Fruit fly (Drosophila melanogaster) whole organism, embryonic: ENCODE measurements around the gene CG34265.

ENCODE experiments used
- B-H2 ChIP-seq: fragments of 200-800 bp; sonication (Bioruptor generic); optimal IDR thresholded peaks from 2 replicates; lab custom pipeline; 2018; ENCODE audit warnings: missing biosample characterization, mild to moderate bottlenecking, missing genetic modification characterization
- CG10274 ChIP-seq: fragments of 200-800 bp; sonication (Bioruptor generic); optimal IDR thresholded peaks from 3 replicates; lab custom pipeline; 2017; ENCODE audit warnings: missing biosample characterization, mild to moderate bottlenecking, missing genetic modification characterization
- CG12769 ChIP-seq: fragments of 200-800 bp; sonication (Bioruptor generic); optimal IDR thresholded peaks from 2 replicates; lab custom pipeline; 2019; ENCODE audit warnings: missing biosample characterization, mild to moderate bottlenecking, missing genetic modification characterization, moderate library complexity
- CG14667 ChIP-seq: fragments of 200-800 bp; sonication (Bioruptor generic); IDR thresholded peaks from 2 replicates; pipeline ENCODE4 v1.3.6; 2022; ENCODE audit warnings: missing biosample characterization, missing genetic modification characterization
- CG15479 ChIP-seq: fragments of 200-800 bp; sonication (Bioruptor generic); optimal IDR thresholded peaks from 3 replicates; lab custom pipeline; 2019; ENCODE audit warnings: missing biosample characterization, mild to moderate bottlenecking, missing genetic modification characterization, moderate library complexity
- CG16779 ChIP-seq: fragments of 200-800 bp; sonication (Bioruptor generic); IDR thresholded peaks from 2 replicates; pipeline ENCODE4 v1.3.6; 2022; ENCODE audit warnings: missing biosample characterization, missing genetic modification characterization
- CG16863 ChIP-seq: fragments of 200-800 bp; sonication (Bioruptor generic); optimal IDR thresholded peaks from 3 replicates; lab custom pipeline; 2016; ENCODE audit warnings: missing biosample characterization, missing genetic modification characterization
- CG17328 ChIP-seq: fragments of 200-800 bp; sonication (Bioruptor generic); IDR thresholded peaks from 2 replicates; pipeline ENCODE4 v1.3.6; 2022; ENCODE audit warnings: missing biosample characterization, missing genetic modification characterization
- CG17568 ChIP-seq: fragments of 200-800 bp; sonication (Bioruptor generic); optimal IDR thresholded peaks from 2 replicates; lab custom pipeline; 2018; ENCODE audit warnings: missing biosample characterization, mild to moderate bottlenecking, missing genetic modification characterization, moderate library complexity
- CG2875 ChIP-seq: fragments of 200-800 bp; sonication (Bioruptor generic); optimal IDR thresholded peaks from 2 replicates; lab custom pipeline; 2017; ENCODE audit warnings: missing biosample characterization, mild to moderate bottlenecking, missing genetic modification characterization, missing genetic modification reagents
- CG33213 ChIP-seq: fragments of 200-800 bp; sonication (Bioruptor generic); optimal IDR thresholded peaks from 3 replicates; lab custom pipeline; 2016; ENCODE audit warnings: missing biosample characterization, missing genetic modification characterization
- CG4404 ChIP-seq: fragments of 200-800 bp; sonication (Bioruptor generic); IDR thresholded peaks from 2 replicates; pipeline ENCODE4 v1.3.6; 2022; ENCODE audit warnings: missing biosample characterization, missing genetic modification characterization
- CG5245 ChIP-seq: fragments of 200-800 bp; sonication (Bioruptor generic); optimal IDR thresholded peaks from 3 replicates; lab custom pipeline; 2016; ENCODE audit warnings: missing biosample characterization, missing genetic modification characterization
- CG6813 ChIP-seq: fragments of 200-800 bp; sonication (Bioruptor generic); optimal IDR thresholded peaks from 2 replicates; lab custom pipeline; 2017; ENCODE audit warnings: missing biosample characterization, missing genetic modification characterization, mild to moderate bottlenecking, moderate library complexity, missing genetic modification reagents
- CG8924 ChIP-seq: fragments of 200-800 bp; optimal IDR thresholded peaks from 3 replicates; lab custom pipeline; 2019; ENCODE audit warnings: missing biosample characterization, mild to moderate bottlenecking, missing genetic modification characterization, moderate library complexity
- Camta ChIP-seq: fragments of 200-800 bp; sonication (Bioruptor generic); optimal IDR thresholded peaks from 2 replicates; lab custom pipeline; 2016; ENCODE audit warnings: missing biosample characterization, missing genetic modification characterization
- Dbx ChIP-seq: fragments of 200-800 bp; sonication (Bioruptor generic); IDR thresholded peaks from 3 replicates; pipeline ENCODE4 v1.3.6; 2022; ENCODE audit warnings: missing biosample characterization, missing genetic modification characterization
- Dfd ChIP-seq, 2 experiments: fragments of >200 bp; optimal IDR thresholded peaks; 2 replicates each; lab custom pipeline; 2017; ENCODE audit warnings: missing biosample characterization in 2 of 2, missing genetic modification characterization in 2 of 2
- Dp ChIP-seq: fragments of 200-800 bp; sonication (Bioruptor generic); optimal IDR thresholded peaks from 2 replicates; lab custom pipeline; 2018; ENCODE audit warnings: missing biosample characterization, mild to moderate bottlenecking, missing genetic modification characterization, moderate library complexity
- Eip74EF ChIP-seq, 2 experiments: fragments of 200-800 bp in 1 of 2; fragments of >200 bp in 1 of 2; sonication (Bioruptor generic) in 1 of 2; optimal IDR thresholded peaks; 2 replicates each; lab custom pipeline; 2017 to 2019; ENCODE audit warnings: missing biosample characterization in 2 of 2, missing genetic modification characterization in 2 of 2, mild to moderate bottlenecking in 1 of 2, moderate library complexity in 1 of 2
- Hand ChIP-seq: fragments of 200-800 bp; sonication (Bioruptor generic); optimal IDR thresholded peaks from 2 replicates; lab custom pipeline; 2017; ENCODE audit warnings: mild to moderate bottlenecking, missing biosample characterization, missing genetic modification reagents, missing genetic modification characterization
- NC2α ChIP-seq: fragments of 200-800 bp; sonication (Bioruptor generic); optimal IDR thresholded peaks from 2 replicates; lab custom pipeline; 2016; ENCODE audit warnings: missing biosample characterization, missing genetic modification characterization
- Nf-YC ChIP-seq: fragments of 200-800 bp; optimal IDR thresholded peaks from 3 replicates; lab custom pipeline; 2019; ENCODE audit warnings: missing biosample characterization, mild to moderate bottlenecking, missing genetic modification characterization, moderate library complexity
- Pdp1 ChIP-seq, 2 experiments: fragments of 200-800 bp; sonication (Bioruptor generic); optimal IDR thresholded peaks; 3 replicates each; lab custom pipeline; 2016; ENCODE audit warnings: missing biosample characterization in 2 of 2, missing genetic modification characterization in 2 of 2, mild to moderate bottlenecking in 1 of 2, moderate library complexity in 1 of 2
- Rx ChIP-seq: fragments of 200-800 bp; sonication (Bioruptor generic); IDR thresholded peaks from 2 replicates; pipeline ENCODE4 v1.3.6; 2022; ENCODE audit warnings: missing biosample characterization, missing genetic modification characterization
- YL-1 ChIP-seq: fragments of 200-800 bp; sonication (Bioruptor generic); optimal IDR thresholded peaks from 3 replicates; lab custom pipeline; 2017; ENCODE audit warnings: missing biosample characterization, mild to moderate bottlenecking, missing genetic modification characterization
- bbx ChIP-seq: fragments of 200-800 bp; sonication (Bioruptor generic); IDR thresholded peaks from 2 replicates; pipeline ENCODE4 v1.3.6; 2022; ENCODE audit warnings: missing biosample characterization, missing genetic modification characterization; ENCODE audit not compliant: partially characterized antibody
- dm ChIP-seq: fragments of 200-800 bp; sonication (Bioruptor generic); optimal IDR thresholded peaks from 3 replicates; lab custom pipeline; 2016; ENCODE audit warnings: missing biosample characterization, missing genetic modification characterization
- fu2 ChIP-seq: fragments of 200-800 bp; sonication (Bioruptor generic); optimal IDR thresholded peaks from 2 replicates; lab custom pipeline; 2016; ENCODE audit warnings: missing biosample characterization, missing genetic modification characterization
- gfzf ChIP-seq: fragments of 200-800 bp; sonication (Bioruptor generic); optimal IDR thresholded peaks from 2 replicates; lab custom pipeline; 2016; ENCODE audit warnings: missing biosample characterization, mild to moderate bottlenecking, missing genetic modification characterization, moderate library complexity
- hkb ChIP-seq, 2 experiments: fragments of 200-800 bp in 1 of 2; fragments of >200 bp in 1 of 2; sonication (Bioruptor generic) in 1 of 2; IDR thresholded peaks in 1 of 2; optimal IDR thresholded peaks in 1 of 2; 2 replicates each; pipeline versions ENCODE4 v1.3.6 to Lab custom; 2017 to 2022; ENCODE audit warnings: missing biosample characterization in 1 of 2, missing genetic modification characterization in 1 of 2
- jumu ChIP-seq: fragments of 200-800 bp; sonication (Bioruptor generic); optimal IDR thresholded peaks from 3 replicates; lab custom pipeline; 2016; ENCODE audit warnings: missing biosample characterization, missing genetic modification characterization
- kay ChIP-seq: fragments of 200-800 bp; sonication (Bioruptor generic); optimal IDR thresholded peaks from 2 replicates; lab custom pipeline; 2016; ENCODE audit warnings: missing biosample characterization, missing genetic modification characterization
- luna ChIP-seq: fragments of 200-800 bp; sonication (Bioruptor generic); optimal IDR thresholded peaks from 2 replicates; lab custom pipeline; 2016; ENCODE audit warnings: missing biosample characterization, missing genetic modification characterization
- nom ChIP-seq: fragments of 200-800 bp; sonication (Bioruptor generic); optimal IDR thresholded peaks from 2 replicates; lab custom pipeline; 2017; ENCODE audit warnings: missing biosample characterization, missing genetic modification characterization, mild to moderate bottlenecking, moderate library complexity, missing genetic modification reagents
- odd ChIP-seq: fragments of 200-800 bp; sonication (Bioruptor generic); optimal IDR thresholded peaks from 2 replicates; lab custom pipeline; 2017; ENCODE audit warnings: missing biosample characterization, mild to moderate bottlenecking, missing genetic modification characterization
- p53 ChIP-seq: fragments of 200-800 bp; sonication (Bioruptor generic); optimal IDR thresholded peaks from 2 replicates; lab custom pipeline; 2016; ENCODE audit warnings: missing biosample characterization, missing genetic modification characterization
- phol ChIP-seq: fragments of 200-800 bp; sonication (Bioruptor generic); optimal IDR thresholded peaks from 3 replicates; lab custom pipeline; 2018; ENCODE audit warnings: missing biosample characterization, mild to moderate bottlenecking, missing genetic modification characterization, moderate library complexity
- prd ChIP-seq, 3 experiments: fragments of >200 bp in 2 of 3; fragments of 200-800 bp in 1 of 3; sonication (Bioruptor generic) in 1 of 3; optimal IDR thresholded peaks in 2 of 3; IDR thresholded peaks in 1 of 3; 2 replicates in 2 of 3; 3 replicates in 1 of 3; pipeline versions ENCODE4 v1.3.6 to Lab custom; 2017 to 2022; ENCODE audit warnings: missing biosample characterization in 1 of 3, missing genetic modification characterization in 1 of 3
- run ChIP-seq: fragments of 200-800 bp; sonication (Bioruptor generic); optimal IDR thresholded peaks from 3 replicates; lab custom pipeline; 2018; ENCODE audit warnings: missing biosample characterization, mild to moderate bottlenecking, missing genetic modification characterization
- sens-2 ChIP-seq: fragments of 200-800 bp; sonication (Bioruptor generic); IDR thresholded peaks from 2 replicates; pipeline ENCODE4 v1.3.6; 2022; ENCODE audit warnings: missing biosample characterization, missing genetic modification characterization
- tap ChIP-seq: fragments of 200-800 bp; optimal IDR thresholded peaks from 3 replicates; lab custom pipeline; 2019; ENCODE audit warnings: missing biosample characterization, mild to moderate bottlenecking, missing genetic modification characterization, moderate library complexity
- tgo ChIP-seq: fragments of 200-800 bp; sonication (Bioruptor generic); IDR thresholded peaks from 3 replicates; pipeline ENCODE4 v1.3.6; 2022; ENCODE audit warnings: missing biosample characterization, missing genetic modification characterization
- wek ChIP-seq: fragments of 200-800 bp; sonication (Bioruptor generic); optimal IDR thresholded peaks from 3 replicates; lab custom pipeline; 2018; ENCODE audit warnings: missing biosample characterization, mild to moderate bottlenecking, missing genetic modification characterization, moderate library complexity
- zen2 ChIP-seq: fragments of 200-800 bp; sonication (Bioruptor generic); IDR thresholded peaks from 3 replicates; pipeline ENCODE4 v1.3.6; 2022; ENCODE audit warnings: missing biosample characterization, missing genetic modification characterization; ENCODE audit not compliant: partially characterized antibody
- zfh1 ChIP-seq: fragments of 200-800 bp; sonication (Bioruptor generic); IDR thresholded peaks from 3 replicates; pipeline ENCODE4 v1.3.6; 2022; ENCODE audit warnings: missing biosample characterization, missing genetic modification characterization

The CG34265 gene

dm6 chr3L:3249997-3250774, 18.1 kb upstream of the CG34265 start (continued):
- TF ChIP-seq nom (GFP tag; lab: Kevin White, UChicago) (no peak), luna (peak; percentile 78), CG33213 (GFP tag; lab: Kevin White, UChicago) (peak; percentile 87), CG6813 (GFP tag; lab: Kevin White, UChicago) (peak; percentile 84), odd (GFP tag; lab: Kevin White, UChicago) (peak; percentile 96), tgo (GFP tag; lab: Robert Waterston, UW) (peak; percentile 86), CG4404 (GFP tag; lab: Robert Waterston, UW) (peak; percentile 79), gfzf (no peak), bbx (GFP tag; lab: Robert Waterston, UW) (peak; percentile 32; the same call in 1 of the 2 replicates), run (tag; lab: Kevin White, UChicago) (peak; percentile 83), phol (tag; lab: Kevin White, UChicago) (peak; percentile 96), Dp (GFP tag; lab: Kevin White, UChicago) (peak; percentile 8), sens-2 (GFP tag; lab: Robert Waterston, UW) (no peak; the same call in 1 of the 2 replicates), CG16779 (GFP tag; lab: Robert Waterston, UW) (peak; percentile 44; the same call in 1 of the 2 replicates), CG15479 (GFP tag; lab: Kevin White, UChicago) (peak; percentile 12), hkb (optimal IDR thresholded peaks at IDR 0.05; lab: Kevin White, UChicago) (no peak), hkb (GFP tag; IDR thresholded peaks at IDR 0.05; lab: Robert Waterston, UW) (peak; percentile 80), p53 (GFP tag; lab: Kevin White, UChicago) (peak; percentile 65), YL-1 (peak; percentile 81), CG16863 (GFP tag; lab: Kevin White, UChicago) (peak; percentile 96), CG5245 (GFP tag; lab: Kevin White, UChicago) (peak; percentile 92), jumu (GFP tag; lab: Kevin White, UChicago) (peak; percentile 93), zfh1 (GFP tag; lab: Robert Waterston, UW) (peak; percentile 75; the same call in 2 of the 3 replicates), CG8924 (peak; percentile 98), CG14667 (GFP tag; lab: Robert Waterston, UW) (peak; percentile 83), zen2 (GFP tag; lab: Robert Waterston, UW) (0 out of 3 replicates have a peak, but pooled peaks have one; percentile 6), Dfd (GFP tag; optimal IDR thresholded peaks at IDR 0.05; lab: Kevin White, UChicago) (peak in 1 of 2 experiments; percentile 78), Eip74EF (GFP tag; optimal IDR thresholded peaks at IDR 0.05; lab: Kevin White, UChicago) (peak in 1 of 2 experiments; percentile 95), CG10274 (GFP tag; lab: Kevin White, UChicago) (peak; percentile 84), Camta (GFP tag; lab: Kevin White, UChicago) (peak; percentile 96), kay (GFP tag; lab: Kevin White, UChicago) (peak; percentile 89), CG12769 (tag; lab: Kevin White, UChicago) (peak; percentile 82), Rx (GFP tag; lab: Robert Waterston, UW) (peak; percentile 36; the same call in 1 of the 2 replicates), Pdp1 (GFP tag; optimal IDR thresholded peaks at IDR 0.05; lab: Kevin White, UChicago) (peak; percentile 92 to 96), CG17328 (GFP tag; lab: Robert Waterston, UW) (peak; percentile 77), CG2875 (GFP tag; lab: Kevin White, UChicago) (peak; percentile 92), tap (tag; lab: Kevin White, UChicago) (peak; percentile 86), fu2 (GFP tag; lab: Kevin White, UChicago) (peak; percentile 96), B-H2 (GFP tag; lab: Kevin White, UChicago) (peak; percentile 76), Nf-YC (tag; lab: Kevin White, UChicago) (peak; percentile 86), wek (GFP tag; lab: Kevin White, UChicago) (no peak), prd (optimal IDR thresholded peaks at IDR 0.05; lab: Kevin White, UChicago) (no peak), prd (GFP tag; IDR thresholded peaks at IDR 0.05; lab: Robert Waterston, UW) (peak; percentile 93), CG17568 (GFP tag; lab: Kevin White, UChicago) (peak; percentile 83), dm (GFP tag; lab: Kevin White, UChicago) (peak; percentile 87), NC2α (GFP tag; lab: Kevin White, UChicago) (peak; percentile 92), Hand (GFP tag; lab: Kevin White, UChicago) (peak; percentile 90), Dbx (GFP tag; lab: Robert Waterston, UW) (peak; percentile 70; the same call in 2 of the 3 replicates)
